Fruit fly (Drosophila melanogaster) whole organism, adult: ENCODE results near the gene CG17292.

ENCODE experiments used
- CG11617 ChIP-seq: fragments of 200-800 bp; sonication (Bioruptor generic); optimal IDR thresholded peaks from 2 replicates; lab custom pipeline; 2017; ENCODE audit warnings: mild to moderate bottlenecking, missing biosample characterization, missing genetic modification reagents, missing genetic modification characterization
- CG14711 ChIP-seq: fragments of 200-800 bp; sonication (Bioruptor generic); optimal IDR thresholded peaks from 2 replicates; lab custom pipeline; 2018; ENCODE audit warnings: missing biosample characterization, mild to moderate bottlenecking, missing genetic modification characterization, moderate library complexity
- CG1620 ChIP-seq: fragments of 200-800 bp; sonication (Bioruptor generic); optimal IDR thresholded peaks from 2 replicates; lab custom pipeline; 2016; ENCODE audit warnings: missing biosample characterization, missing genetic modification characterization
- CG33017 ChIP-seq: fragments of 200-800 bp; sonication (Bioruptor generic); optimal IDR thresholded peaks from 2 replicates; lab custom pipeline; 2018; ENCODE audit warnings: missing biosample characterization, mild to moderate bottlenecking, missing genetic modification characterization, moderate library complexity
- CG7045 ChIP-seq: fragments of 200-800 bp; sonication (Bioruptor generic); optimal IDR thresholded peaks from 2 replicates; lab custom pipeline; 2017; ENCODE audit warnings: missing biosample characterization, mild to moderate bottlenecking, missing genetic modification characterization
- CG7101 ChIP-seq: fragments of 200-800 bp; sonication (Bioruptor generic); optimal IDR thresholded peaks from 2 replicates; lab custom pipeline; 2018; ENCODE audit warnings: missing biosample characterization, mild to moderate bottlenecking, missing genetic modification characterization, moderate library complexity
- Clk ChIP-seq: fragments of 200-800 bp; sonication (Bioruptor generic); optimal IDR thresholded peaks from 2 replicates; lab custom pipeline; 2017; ENCODE audit warnings: missing biosample characterization, missing genetic modification characterization
- Crg-1 ChIP-seq: fragments of 200-800 bp; sonication (Bioruptor generic); optimal IDR thresholded peaks from 2 replicates; lab custom pipeline; 2016; ENCODE audit warnings: missing biosample characterization, missing genetic modification characterization
- Hr96 ChIP-seq: fragments of 200-800 bp; sonication (Bioruptor generic); optimal IDR thresholded peaks from 2 replicates; lab custom pipeline; 2016; ENCODE audit warnings: missing biosample characterization, missing genetic modification characterization
- Mnt ChIP-seq: fragments of 200-800 bp; sonication (Bioruptor generic); optimal IDR thresholded peaks from 2 replicates; lab custom pipeline; 2016; ENCODE audit warnings: missing biosample characterization, mild to moderate bottlenecking, missing genetic modification characterization
- cic ChIP-seq: fragments of 200-800 bp; sonication (Bioruptor generic); optimal IDR thresholded peaks from 2 replicates; lab custom pipeline; 2017; ENCODE audit warnings: missing biosample characterization, mild to moderate bottlenecking, missing genetic modification characterization, moderate library complexity
- cnc ChIP-seq, 2 experiments: fragments of >200 bp; optimal IDR thresholded peaks; 2 replicates each; lab custom pipeline; 2017
- kay ChIP-seq: fragments of 200-800 bp; sonication (Bioruptor generic); peaks from one replicate; lab custom pipeline; 2016; ENCODE audit warnings: missing biosample characterization, missing genetic modification characterization, borderline replicate concordance
- tj ChIP-seq: fragments of 200-800 bp; sonication (Bioruptor generic); optimal IDR thresholded peaks from 3 replicates; lab custom pipeline; 2017; ENCODE audit warnings: missing biosample characterization, mild to moderate bottlenecking, missing genetic modification characterization, moderate library complexity

DNA sequence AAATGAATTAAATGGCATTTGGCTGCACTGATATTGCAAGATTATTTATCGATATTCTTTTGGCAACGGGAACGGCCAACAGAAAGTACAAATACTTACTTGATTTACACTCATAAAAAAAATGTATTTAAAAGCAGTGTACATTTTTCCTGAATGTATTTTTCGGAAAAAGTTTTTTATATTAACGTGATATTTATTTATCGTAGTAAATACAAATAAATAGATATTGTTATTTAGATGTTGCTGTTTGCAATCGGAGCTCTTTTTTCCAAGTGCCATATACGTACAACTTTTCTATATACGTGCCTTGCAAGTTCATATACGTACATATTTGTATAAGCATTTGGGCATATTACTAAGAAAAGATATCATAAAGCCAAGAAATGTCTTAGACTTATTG lies 18.9 kb upstream of the CG17292 start:
- TF ChIP-seq Clk (GFP tag; lab: Kevin White, UChicago), result no peak
- TF ChIP-seq CG33017 (tag; lab: Kevin White, UChicago), result no peak
- TF ChIP-seq Mnt (GFP tag; lab: Kevin White, UChicago), result no peak
- TF ChIP-seq Crg-1 (GFP tag; lab: Kevin White, UChicago), result no peak
- TF ChIP-seq CG11617 (GFP tag; lab: Kevin White, UChicago), result no peak
- TF ChIP-seq cic, result no peak
- TF ChIP-seq kay (GFP tag; lab: Kevin White, UChicago), result no peak
- no peak for TF ChIP-seq CG7101 (tag; lab: Kevin White, UChicago)
- TF ChIP-seq CG1620 (GFP tag; lab: Kevin White, UChicago), result no peak
- no peak for TF ChIP-seq tj (GFP tag; lab: Kevin White, UChicago)
- no peak for TF ChIP-seq Hr96
- TF ChIP-seq CG7045 (GFP tag; lab: Kevin White, UChicago), result no peak
- no peak for TF ChIP-seq cnc (optimal IDR thresholded peaks at IDR 0.05; lab: Kevin White, UChicago)
- no peak for TF ChIP-seq CG14711 (tag; lab: Kevin White, UChicago)
